Fruit fly (Drosophila melanogaster) Kc167 (cell line): ENCODE results near the gene Polr1D.

ENCODE experiments used
- h ChIP-seq: fragments of >200 bp; optimal IDR thresholded peaks from 3 replicates; lab custom pipeline; 2018; ENCODE audit warnings: missing external identifiers
- psq ChIP-seq: fragments of >200 bp; optimal IDR thresholded peaks from 2 replicates; lab custom pipeline; 2017; ENCODE audit warnings: missing external identifiers

DNA sequence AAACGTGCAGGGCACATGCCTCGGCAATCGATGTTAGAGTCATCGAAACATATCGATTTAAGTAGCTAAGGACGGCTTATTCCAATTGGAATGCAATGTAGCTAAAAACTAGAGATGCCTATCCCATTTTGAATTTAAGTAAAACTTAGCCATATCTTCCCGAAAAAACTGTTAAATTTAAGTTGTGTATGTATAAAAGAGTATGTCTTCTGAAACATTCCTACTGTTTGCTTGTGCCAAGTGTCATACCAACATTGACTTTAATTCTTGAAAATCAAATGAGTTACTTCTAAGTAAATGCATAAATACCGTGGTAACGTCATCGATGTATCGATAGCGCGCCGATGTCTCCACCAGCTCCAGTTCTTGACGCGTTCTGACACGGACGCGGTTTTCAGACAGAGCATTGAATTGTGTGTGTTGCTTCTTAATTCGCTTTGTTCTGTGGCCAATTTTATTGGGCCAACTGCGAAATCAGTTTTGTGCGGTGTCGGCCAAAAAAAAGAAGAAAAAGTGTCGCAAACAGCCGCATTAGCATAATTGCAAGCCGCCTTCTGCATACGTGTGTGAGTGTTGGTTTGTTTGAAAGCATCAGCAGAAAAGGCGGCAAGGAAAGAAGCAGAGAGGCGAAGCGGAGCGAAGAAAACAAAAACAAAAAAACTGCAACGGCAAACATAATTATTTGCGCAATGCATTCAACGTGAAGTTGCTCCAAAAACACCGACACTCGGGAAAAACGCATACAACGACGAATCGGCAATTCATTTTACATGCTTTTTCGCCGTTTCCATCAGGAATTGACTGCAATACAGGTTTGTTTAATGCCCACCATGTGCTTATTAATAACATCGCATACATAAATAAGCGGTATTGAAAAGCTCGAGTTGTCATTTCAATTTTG, 1.3 kb downstream of the Polr1D start, which contains the start of gene brat:
- TF ChIP-seq h (lab: Kevin White, UChicago): peak; percentile 10
- TF ChIP-seq psq (lab: Kevin White, UChicago): no peak
